Worm (Caenorhabditis elegans) whole organism, young adult: ENCODE data around the gene gegf-1.

Source experiments
- C06A6.2 ChIP-seq: fragments of 200-800 bp; sonication (Bioruptor generic); conservative IDR thresholded peaks from 2 replicates; pipeline ENCODE4 v1.3.6; 2022; ENCODE audit warnings: missing genetic modification characterization, missing compliant biosample characterization
- F10E7.11 ChIP-seq: sonication (generic microtip); optimal IDR thresholded peaks from 2 replicates; lab custom pipeline; 2017; ENCODE audit warnings: mild to moderate bottlenecking, missing genetic modification characterization, moderate library complexity, missing compliant biosample characterization
- F22D6.2 ChIP-seq: sonication (generic microtip); optimal IDR thresholded peaks from 2 replicates; lab custom pipeline; 2016; ENCODE audit warnings: mild to moderate bottlenecking, missing genetic modification characterization, missing compliant biosample characterization
- F33H1.4 ChIP-seq: fragments of 200-800 bp; sonication (Bioruptor generic); IDR thresholded peaks from 2 replicates; pipeline ENCODE4 v1.3.6; 2022; ENCODE audit warnings: missing genetic modification reagents, missing genetic modification characterization, missing compliant biosample characterization
- F37B4.10 ChIP-seq: fragments of 200-800 bp; sonication (Bioruptor generic); IDR thresholded peaks from 2 replicates; pipeline ENCODE4 v1.3.6; 2022; ENCODE audit warnings: missing genetic modification characterization, missing compliant biosample characterization
- Y56A3A.18 ChIP-seq: fragments of 200-800 bp; sonication (Bioruptor generic); IDR thresholded peaks from 2 replicates; pipeline ENCODE4 v1.3.6; 2022; ENCODE audit warnings: missing genetic modification reagents, missing genetic modification characterization, missing compliant biosample characterization
- Y95B8A.8 ChIP-seq: fragments of 200-800 bp; sonication (Bioruptor generic); IDR thresholded peaks from 2 replicates; pipeline ENCODE4 v1.3.6; 2022; ENCODE audit warnings: missing genetic modification reagents, missing genetic modification characterization, missing compliant biosample characterization
- aptf-2 ChIP-seq: fragments of 200-800 bp; sonication (Bioruptor generic); conservative IDR thresholded peaks from 2 replicates; pipeline ENCODE4 v1.3.6; 2022; ENCODE audit warnings: missing genetic modification reagents, missing genetic modification characterization, missing compliant biosample characterization
- atf-7 ChIP-seq: sonication (generic microtip); optimal IDR thresholded peaks from 2 replicates; lab custom pipeline; 2017; ENCODE audit warnings: mild to moderate bottlenecking, missing genetic modification characterization, missing compliant biosample characterization
- athp-1 ChIP-seq: sonication (generic microtip); optimal IDR thresholded peaks from 2 replicates; lab custom pipeline; 2017; ENCODE audit warnings: mild to moderate bottlenecking, missing genetic modification characterization, missing compliant biosample characterization
- bed-1 ChIP-seq: fragments of 200-800 bp; sonication (Bioruptor generic); IDR thresholded peaks from 2 replicates; pipeline ENCODE4 v1.3.6; 2022; ENCODE audit warnings: missing genetic modification reagents, missing genetic modification characterization, missing compliant biosample characterization
- cebp-1 ChIP-seq, 2 experiments: fragments of 200-800 bp in 1 of 2; sonication (Bioruptor generic) in 1 of 2; sonication (generic microtip) in 1 of 2; IDR thresholded peaks in 1 of 2; optimal IDR thresholded peaks in 1 of 2; 2 replicates each; pipeline versions ENCODE4 v1.3.6 to Lab custom; 2017 to 2022; ENCODE audit warnings: missing compliant biosample characterization in 2 of 2, missing genetic modification characterization in 2 of 2, mild to moderate bottlenecking in 1 of 2, missing genetic modification reagents in 1 of 2, moderate library complexity in 1 of 2
- cebp-2 ChIP-seq: fragments of 200-800 bp; sonication (Bioruptor generic); IDR thresholded peaks from 2 replicates; pipeline ENCODE4 v1.3.6; 2022; ENCODE audit warnings: missing genetic modification characterization, missing compliant biosample characterization
- ceh-27 ChIP-seq: fragments of 200-800 bp; sonication (Bioruptor generic); optimal IDR thresholded peaks from 2 replicates; lab custom pipeline; 2018; ENCODE audit warnings: mild to moderate bottlenecking, missing genetic modification characterization, moderate library complexity, missing compliant biosample characterization
- ceh-58 ChIP-seq: fragments of 200-800 bp; sonication (Bioruptor generic); IDR thresholded peaks from 2 replicates; pipeline ENCODE4 v1.3.6; 2022; ENCODE audit warnings: missing genetic modification characterization, missing compliant biosample characterization
- ceh-91 ChIP-seq: fragments of 200-800 bp; sonication (Bioruptor generic); IDR thresholded peaks from 2 replicates; pipeline ENCODE4 v1.3.6; 2022; ENCODE audit warnings: missing genetic modification reagents, missing genetic modification characterization, missing compliant biosample characterization
- die-1 ChIP-seq: sonication (generic microtip); optimal IDR thresholded peaks from 2 replicates; lab custom pipeline; 2016; ENCODE audit warnings: missing genotype, mild to moderate bottlenecking, missing genetic modification characterization, missing compliant biosample characterization
- dox-1 ChIP-seq: fragments of 200-800 bp; sonication (Bioruptor generic); IDR thresholded peaks from 2 replicates; pipeline ENCODE4 v1.3.6; 2022; ENCODE audit warnings: missing genetic modification reagents, missing genetic modification characterization, missing compliant biosample characterization
- dpff-1 ChIP-seq: sonication (generic microtip); optimal IDR thresholded peaks from 2 replicates; lab custom pipeline; 2017; ENCODE audit warnings: mild to moderate bottlenecking, missing genetic modification characterization, missing compliant biosample characterization
- efl-1 ChIP-seq: fragments of 150-350 bp; optimal IDR thresholded peaks from 2 replicates; lab custom pipeline; 2014; ENCODE audit warnings: missing biosample characterization, missing genetic modification reagents, missing genetic modification characterization
- him-1 ChIP-seq: sonication (generic microtip); optimal IDR thresholded peaks from 2 replicates; lab custom pipeline; 2016; ENCODE audit warnings: missing genotype, missing genetic modification reagents, missing genetic modification characterization, missing compliant biosample characterization
- hlh-12 ChIP-seq: sonication (generic microtip); optimal IDR thresholded peaks from 2 replicates; lab custom pipeline; 2016; ENCODE audit warnings: missing genetic modification characterization, missing compliant biosample characterization
- hsf-1 ChIP-seq: fragments of 200-800 bp; sonication (Bioruptor generic); IDR thresholded peaks from 2 replicates; pipeline ENCODE4 v1.3.6; 2022; ENCODE audit warnings: missing genetic modification reagents, missing genetic modification characterization, missing compliant biosample characterization
- lag-1 ChIP-seq: fragments of 200-800 bp; sonication (Bioruptor generic); IDR thresholded peaks from 2 replicates; pipeline ENCODE4 v1.3.6; 2022; ENCODE audit warnings: missing genetic modification reagents, missing genetic modification characterization, missing compliant biosample characterization
- let-526 ChIP-seq: fragments of 200-800 bp; sonication (Bioruptor generic); IDR thresholded peaks from 2 replicates; pipeline ENCODE4 v1.3.6; 2022; ENCODE audit warnings: missing genetic modification reagents, missing genetic modification characterization, missing compliant biosample characterization
- lin-40 ChIP-seq: sonication (generic microtip); optimal IDR thresholded peaks from 2 replicates; lab custom pipeline; 2016; ENCODE audit warnings: missing genetic modification characterization, mild to moderate bottlenecking, missing compliant biosample characterization, missing genotype, missing genetic modification reagents
- lir-1 ChIP-seq: fragments of 200-800 bp; sonication (Bioruptor generic); conservative IDR thresholded peaks from 2 replicates; pipeline ENCODE4 v1.3.6; 2022; ENCODE audit warnings: missing genetic modification reagents, missing genetic modification characterization, missing compliant biosample characterization
- lsl-1 ChIP-seq: fragments of 200-800 bp; sonication (Bioruptor generic); optimal IDR thresholded peaks from 2 replicates; lab custom pipeline; 2018; ENCODE audit warnings: mild to moderate bottlenecking, missing genetic modification characterization, moderate library complexity, missing compliant biosample characterization
- lsy-27 ChIP-seq: sonication (generic microtip); optimal IDR thresholded peaks from 2 replicates; lab custom pipeline; 2017; ENCODE audit warnings: missing genetic modification characterization, mild to moderate bottlenecking, missing compliant biosample characterization, antibody characterized with exemption, missing genotype, borderline replicate concordance; ENCODE audit not compliant: insufficient read depth
- madf-6 ChIP-seq: fragments of 200-800 bp; sonication (Bioruptor generic); IDR thresholded peaks from 2 replicates; pipeline ENCODE4 v1.3.6; 2022; ENCODE audit warnings: missing genetic modification reagents, missing genetic modification characterization, missing compliant biosample characterization
- mcd-1 ChIP-seq: fragments of 200-800 bp; sonication (Bioruptor generic); IDR thresholded peaks from 2 replicates; pipeline ENCODE4 v1.3.6; 2022; ENCODE audit warnings: missing genetic modification reagents, missing genetic modification characterization, missing compliant biosample characterization
- mel-28 ChIP-seq: sonication (generic microtip); optimal IDR thresholded peaks from 2 replicates; lab custom pipeline; 2016; ENCODE audit warnings: borderline replicate concordance, mild to moderate bottlenecking, missing genetic modification characterization, missing compliant biosample characterization
- mes-4 ChIP-seq: sonication (generic microtip); optimal IDR thresholded peaks from 2 replicates; lab custom pipeline; 2016; ENCODE audit warnings: missing genotype, missing genetic modification characterization, missing compliant biosample characterization
- nfyb-1 ChIP-seq: fragments of 200-800 bp; sonication (Bioruptor generic); IDR thresholded peaks from 2 replicates; pipeline ENCODE4 v1.3.6; 2022; ENCODE audit warnings: missing genetic modification reagents, missing genetic modification characterization, missing compliant biosample characterization
- nhr-27 ChIP-seq: fragments of 200-800 bp; sonication (Bioruptor generic); optimal IDR thresholded peaks from 2 replicates; lab custom pipeline; 2018; ENCODE audit warnings: mild to moderate bottlenecking, missing genetic modification characterization, moderate library complexity, missing compliant biosample characterization
- nhr-90 ChIP-seq: sonication (generic microtip); optimal IDR thresholded peaks from 2 replicates; lab custom pipeline; 2016; ENCODE audit warnings: missing genotype, mild to moderate bottlenecking, missing genetic modification characterization, missing compliant biosample characterization
- pbrm-1 ChIP-seq: fragments of 200-800 bp; sonication (Bioruptor generic); IDR thresholded peaks from 2 replicates; pipeline ENCODE4 v1.3.6; 2022; ENCODE audit warnings: missing genetic modification reagents, missing genetic modification characterization, missing compliant biosample characterization
- rcor-1 ChIP-seq: fragments of 200-800 bp; sonication (Bioruptor generic); IDR thresholded peaks from 2 replicates; pipeline ENCODE4 v1.3.6; 2022; ENCODE audit warnings: missing genetic modification reagents, missing genetic modification characterization, missing compliant biosample characterization
- rec-8 ChIP-seq, 2 experiments: sonication (generic microtip); optimal IDR thresholded peaks; 2 replicates each; lab custom pipeline; 2016; ENCODE audit warnings: mild to moderate bottlenecking in 2 of 2, missing genetic modification characterization in 2 of 2, missing genetic modification reagents in 2 of 2, missing genotype in 2 of 2, missing biosample characterization in 1 of 2, missing compliant biosample characterization in 1 of 2, moderate library complexity in 1 of 2
- sdz-38 ChIP-seq: sonication (generic microtip); optimal IDR thresholded peaks from 2 replicates; lab custom pipeline; 2016; ENCODE audit warnings: missing genotype, missing genetic modification characterization, missing compliant biosample characterization
- snpc-1.1 ChIP-seq: sonication (generic microtip); optimal IDR thresholded peaks from 2 replicates; lab custom pipeline; 2017; ENCODE audit warnings: missing genetic modification characterization, mild to moderate bottlenecking, missing compliant biosample characterization, antibody characterized with exemption, moderate library complexity, missing genotype, missing genetic modification reagents; ENCODE audit not compliant: insufficient read depth
- snpc-4 ChIP-seq, 5 experiments: fragments of 150-350 bp in 1 of 5; sonication (generic microtip) in 4 of 5; optimal IDR thresholded peaks; 2 replicates each; lab custom pipeline; 2014 to 2018; ENCODE audit warnings: missing genetic modification characterization in 5 of 5, missing biosample characterization in 3 of 5, antibody characterized with exemption in 2 of 5, mild to moderate bottlenecking in 2 of 5, missing compliant biosample characterization in 2 of 5, missing genotype in 2 of 5, moderate library complexity in 2 of 5, missing genetic modification reagents in 1 of 5
- zfh-2 ChIP-seq: fragments of 200-800 bp; sonication (Bioruptor generic); conservative IDR thresholded peaks from 2 replicates; pipeline ENCODE4 v1.3.6; 2022; ENCODE audit warnings: missing genetic modification reagents, missing genetic modification characterization, missing compliant biosample characterization
- ztf-25 ChIP-seq: fragments of 200-800 bp; sonication (Bioruptor generic); IDR thresholded peaks from 2 replicates; pipeline ENCODE4 v1.3.6; 2022; ENCODE audit warnings: missing genetic modification reagents, missing genetic modification characterization, missing compliant biosample characterization
- ztf-6 ChIP-seq: fragments of 200-800 bp; sonication (Bioruptor generic); IDR thresholded peaks from 2 replicates; pipeline ENCODE4 v1.3.6; 2022; ENCODE audit warnings: missing genetic modification reagents, missing genetic modification characterization, missing compliant biosample characterization

The gegf-1 gene

DNA sequence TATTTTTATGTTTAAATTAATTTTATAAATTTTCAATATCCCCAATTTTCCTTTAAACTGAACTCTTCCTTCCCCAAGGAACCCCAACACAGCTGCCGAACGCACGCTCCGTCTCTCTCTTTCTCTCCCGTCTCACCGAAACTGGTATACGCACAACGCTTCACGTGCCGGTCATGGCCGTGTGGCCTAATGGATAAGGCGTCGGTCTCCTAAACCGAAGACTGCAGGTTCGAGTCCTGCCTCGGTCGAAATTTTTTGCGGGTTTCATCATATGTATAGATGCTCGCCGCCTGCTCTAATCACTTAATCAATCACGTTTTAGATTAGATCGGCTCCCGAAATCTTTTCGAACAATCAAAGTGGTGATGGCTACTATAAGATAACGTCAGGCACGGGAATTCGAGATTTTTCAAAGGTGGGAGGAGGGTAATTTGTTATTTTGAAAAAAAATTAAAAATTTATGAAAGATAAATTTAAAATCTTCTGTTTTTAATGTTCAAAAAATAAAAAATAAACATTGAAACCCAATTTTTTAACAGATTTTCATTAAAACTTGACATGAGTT is 13.8 kb downstream of the gegf-1 start (continued):
- TF ChIP-seq dox-1 (GFP tag; lab: Robert Waterston, UW) = peak; percentile 86
- TF ChIP-seq let-526 (GFP tag; lab: Robert Waterston, UW) = no peak
- 0 out of 2 replicates have a peak, but pooled peaks have one; percentile 39 for TF ChIP-seq ztf-6 (GFP tag; lab: Robert Waterston, UW)
- TF ChIP-seq snpc-4 (GFP tag; optimal IDR thresholded peaks at IDR 0.05; lab: Kevin White, UChicago) = peak; percentile 28
- peak in 1 of 4 experiments; percentile 58 for TF ChIP-seq snpc-4 (tag; optimal IDR thresholded peaks at IDR 0.05; lab: Kevin White, UChicago)
- TF ChIP-seq him-1 (tag; lab: Kevin White, UChicago) = peak; percentile 94
- TF ChIP-seq aptf-2 (GFP tag; lab: Robert Waterston, UW) = 0 out of 2 replicates have a peak, but pooled peaks have one; percentile 44
- TF ChIP-seq dpff-1 = no peak
- TF ChIP-seq pbrm-1 (GFP tag; lab: Robert Waterston, UW) = peak; percentile 54; the same call in 1 of the 2 replicates
- 0 out of 2 replicates have a peak, but pooled peaks have one; percentile 56 for TF ChIP-seq Y95B8A.8
- no peak for TF ChIP-seq lag-1 (GFP tag; lab: Robert Waterston, UW)
- TF ChIP-seq cebp-1 (GFP tag; IDR thresholded peaks at IDR 0.05; lab: Robert Waterston, UW) = 0 out of 2 replicates have a peak, but pooled peaks have one; percentile 49
- no peak for TF ChIP-seq cebp-1 (tag; optimal IDR thresholded peaks at IDR 0.05; lab: Kevin White, UChicago)
- TF ChIP-seq hlh-12 = peak; percentile 9
- TF ChIP-seq ztf-25 (GFP tag; lab: Robert Waterston, UW) = peak; percentile 78; the same call in 1 of the 2 replicates
- no peak for TF ChIP-seq sdz-38 (tag; lab: Kevin White, UChicago)
- TF ChIP-seq C06A6.2 (GFP tag; lab: Robert Waterston, UW) = 0 out of 2 replicates have a peak, but pooled peaks have one; percentile 38
- TF ChIP-seq bed-1 (GFP tag; lab: Robert Waterston, UW) = no peak
- TF ChIP-seq snpc-1.1 = no peak
- peak; percentile 71 for TF ChIP-seq zfh-2 (GFP tag; lab: Robert Waterston, UW)
- TF ChIP-seq F22D6.2 = no peak
- no peak for TF ChIP-seq ceh-58 (GFP tag; lab: Robert Waterston, UW)
- TF ChIP-seq nhr-27 (tag; lab: Kevin White, UChicago) = no peak
- TF ChIP-seq ceh-27 = peak; percentile 79
- TF ChIP-seq efl-1 = no peak
- peak; percentile 68 for TF ChIP-seq die-1 (tag; lab: Kevin White, UChicago)
- peak; percentile 21 to 48 for TF ChIP-seq rec-8 (tag; optimal IDR thresholded peaks at IDR 0.05; lab: Kevin White, UChicago)
- TF ChIP-seq F10E7.11 (tag; lab: Kevin White, UChicago) = peak; percentile 58
- TF ChIP-seq lsy-27 (tag; lab: Kevin White, UChicago) = peak; percentile 30
- peak; percentile 74 for TF ChIP-seq nhr-90
- TF ChIP-seq rcor-1 (GFP tag; lab: Robert Waterston, UW) = no peak
- TF ChIP-seq ceh-91 (GFP tag; lab: Robert Waterston, UW) = 0 out of 2 replicates have a peak, but pooled peaks have one; percentile 12
- TF ChIP-seq hsf-1 (GFP tag; lab: Robert Waterston, UW) = no peak
- peak; percentile 79 for TF ChIP-seq nfyb-1
- 0 out of 2 replicates have a peak, but pooled peaks have one; percentile 54 for TF ChIP-seq Y56A3A.18 (GFP tag; lab: Robert Waterston, UW)
- no peak for TF ChIP-seq mel-28 (tag; lab: Kevin White, UChicago)
- TF ChIP-seq lsl-1 = peak; percentile 15
- peak; percentile 55 for TF ChIP-seq athp-1 (tag; lab: Kevin White, UChicago)
- TF ChIP-seq cebp-2 (GFP tag; lab: Robert Waterston, UW) = peak; percentile 55; the same call in 1 of the 2 replicates
- peak; percentile 71 for TF ChIP-seq mcd-1 (GFP tag; lab: Robert Waterston, UW)
- 0 out of 2 replicates have a peak, but pooled peaks have one; percentile 78 for TF ChIP-seq F37B4.10 (GFP tag; lab: Robert Waterston, UW)
- no peak; the same call in 1 of the 2 replicates for TF ChIP-seq F33H1.4
- peak; percentile 39; the same call in 1 of the 2 replicates for TF ChIP-seq madf-6 (GFP tag; lab: Robert Waterston, UW)
- 0 out of 2 replicates have a peak, but pooled peaks have one; percentile 14 for TF ChIP-seq lir-1 (GFP tag; lab: Robert Waterston, UW)
- TF ChIP-seq lin-40 = no peak
- no peak for TF ChIP-seq atf-7 (tag; lab: Kevin White, UChicago)
- peak; percentile 35 for TF ChIP-seq mes-4 (tag; lab: Kevin White, UChicago)
